Worm (Caenorhabditis elegans): ENCODE measurements around the gene fbxb-112.

- no peak for TF ChIP-seq cog-1 (tag; optimal IDR thresholded peaks at IDR 0.05)
- 0 out of 2 replicates have a peak, but pooled peaks have one; percentile 13 for TF ChIP-seq ztf-29 (GFP tag; IDR thresholded peaks at IDR 0.05)
- no peak for TF ChIP-seq flt-1 (GFP tag; IDR thresholded peaks at IDR 0.05)
- no peak for TF ChIP-seq med-1 (GFP tag; optimal IDR thresholded peaks at IDR 0.05; ENCODE audit: insufficient read depth)
- no peak for TF ChIP-seq T22C8.4 (GFP tag; IDR thresholded peaks at IDR 0.05)
- TF ChIP-seq tab-1 (GFP tag; IDR thresholded peaks at IDR 0.05), result no peak
- TF ChIP-seq klf-2 (GFP tag; conservative IDR thresholded peaks at IDR 0.05), result no peak
Observed at ce11 chrII:3476536-3476935, 14.4 kb upstream of the fbxb-112 start.
